Worm (Caenorhabditis elegans) whole organism, young adult: ENCODE results near the gene txdc-17.

ENCODE experiments used
- B0019.2 ChIP-seq: fragments of 200-800 bp; sonication (Bioruptor generic); conservative IDR thresholded peaks from 2 replicates; pipeline ENCODE4 v1.3.6; 2022; ENCODE audit warnings: missing genetic modification reagents, missing genetic modification characterization, missing compliant biosample characterization
- F57C9.4 ChIP-seq: sonication (generic microtip); optimal IDR thresholded peaks from 2 replicates; lab custom pipeline; 2017; ENCODE audit warnings: mild to moderate bottlenecking, missing genetic modification characterization, missing compliant biosample characterization
- ceh-79 ChIP-seq: sonication (generic microtip); optimal IDR thresholded peaks from 2 replicates; lab custom pipeline; 2017; ENCODE audit warnings: mild to moderate bottlenecking, missing genetic modification characterization, missing compliant biosample characterization
- gei-17 ChIP-seq: fragments of 200-800 bp; sonication (Bioruptor generic); optimal IDR thresholded peaks from 2 replicates; lab custom pipeline; 2018; ENCODE audit warnings: mild to moderate bottlenecking, missing genetic modification characterization, missing compliant biosample characterization

- TF ChIP-seq B0019.2 (GFP tag; lab: Robert Waterston, UW) (no peak), F57C9.4 (tag; lab: Kevin White, UChicago) (no peak), gei-17 (GFP tag; lab: Kevin White, UChicago) (no peak), ceh-79 (tag; lab: Kevin White, UChicago) (no peak)
Measured at ce11 chrIII:2869512-2869911, 35.0 kb downstream of the txdc-17 start.
